Fruit fly (Drosophila melanogaster): ENCODE data around the gene sif.

dm6 chr3L:5621908-5622307 lies 35.8 kb upstream of the sif start:
- TF ChIP-seq CG34367 (tag; optimal IDR thresholded peaks at IDR 0.05), result no peak
- TF ChIP-seq EcR (GFP tag; optimal IDR thresholded peaks at IDR 0.05), result no peak
- TF ChIP-seq CG13204 (GFP tag; optimal IDR thresholded peaks at IDR 0.05), result no peak
- no peak for TF ChIP-seq CG12605 (GFP tag; IDR thresholded peaks at IDR 0.05)
- no peak for TF ChIP-seq rn (GFP tag; IDR thresholded peaks at IDR 0.05)
- TF ChIP-seq CG14655 (GFP tag; optimal IDR thresholded peaks at IDR 0.05), result no peak
- no peak for TF ChIP-seq CG8159 (tag; optimal IDR thresholded peaks at IDR 0.05)
- TF ChIP-seq CG4496 (GFP tag; IDR thresholded peaks at IDR 0.05), result no peak
- peak; percentile 37 for TF ChIP-seq Snoo (tag; optimal IDR thresholded peaks at IDR 0.05)
- no peak for TF ChIP-seq D1 (tag; optimal IDR thresholded peaks at IDR 0.05)
- no peak for TF ChIP-seq CG17806 (tag; optimal IDR thresholded peaks at IDR 0.05)
- TF ChIP-seq CG8301 (tag; optimal IDR thresholded peaks at IDR 0.05), result no peak

Measured in whole organism, pupa.